Fruit fly (Drosophila melanogaster) whole organism, embryonic: ENCODE measurements around the gene 7B2.

Source experiments
- Dad ChIP-seq: fragments of 200-800 bp; sonication (Bioruptor generic); optimal IDR thresholded peaks from 3 replicates; lab custom pipeline; 2016; ENCODE audit warnings: missing biosample characterization, missing genetic modification characterization
- Med ChIP-seq: fragments of 200-800 bp; sonication (Bioruptor generic); peaks from one replicate; lab custom pipeline; 2016; ENCODE audit warnings: missing biosample characterization, missing genetic modification characterization, mild to moderate bottlenecking, inconsistent platforms, moderate library complexity
- NFAT ChIP-seq: fragments of 200-800 bp; sonication (Bioruptor generic); IDR thresholded peaks from 2 replicates; pipeline ENCODE4 v1.3.6; 2022; ENCODE audit warnings: missing biosample characterization, missing genetic modification characterization

DNA sequence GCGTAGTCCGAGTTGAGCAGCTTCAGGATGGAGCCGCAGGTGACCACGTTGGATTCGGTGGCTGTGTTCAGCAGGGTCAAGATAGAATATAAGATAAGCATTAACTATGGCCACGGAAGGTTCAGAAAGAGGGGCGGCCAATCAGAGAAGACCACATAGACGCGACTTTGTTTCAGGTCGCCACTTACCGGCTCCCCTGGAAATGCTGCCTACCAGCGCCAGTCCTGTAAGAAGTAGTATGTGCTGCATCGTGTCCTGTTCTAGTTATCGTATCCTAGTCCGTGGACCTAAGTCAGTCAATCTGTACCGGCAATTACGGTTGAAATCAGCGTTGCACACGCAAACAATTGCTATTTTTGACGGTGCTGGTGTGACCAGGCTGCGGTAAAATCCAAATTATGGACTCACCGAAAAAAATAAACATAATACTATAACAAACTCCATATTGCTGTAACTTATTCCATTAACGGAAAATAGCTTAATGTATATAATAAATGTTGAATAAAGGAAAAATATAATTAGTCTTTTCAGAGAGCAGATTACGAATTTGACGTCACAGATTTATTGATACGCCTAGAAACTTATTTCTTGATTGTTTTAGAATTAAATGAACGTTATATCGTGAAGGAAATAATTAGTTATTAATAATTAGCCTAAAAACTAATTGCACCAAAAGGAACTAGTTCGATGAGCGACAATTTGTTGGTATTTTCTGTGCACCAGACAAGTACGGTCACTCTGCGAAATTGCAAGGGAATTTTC is 22.0 kb upstream of the 7B2 start, which contains the start of the genes CG11999 and CG1161:
- TF ChIP-seq Dad (GFP tag; lab: Kevin White, UChicago), result no peak
- no peak for TF ChIP-seq Med (GFP tag; lab: Kevin White, UChicago)
- no peak for TF ChIP-seq NFAT (GFP tag; lab: Robert Waterston, UW)
